Worm (Caenorhabditis elegans) whole organism, early embryonic: Measurements from ENCODE around the gene ten-1.

ENCODE experiments used
- F13C5.2 ChIP-seq: sonication (generic microtip); optimal IDR thresholded peaks from 2 replicates; lab custom pipeline; 2017; ENCODE audit warnings: mild to moderate bottlenecking, missing genetic modification characterization, inconsistent platforms, missing compliant biosample characterization
- aly-1 ChIP-seq: sonication (generic microtip); optimal IDR thresholded peaks from 2 replicates; lab custom pipeline; 2016; ENCODE audit warnings: missing genetic modification characterization, missing compliant biosample characterization
- ama-1 ChIP-seq: fragments of 150-350 bp; optimal IDR thresholded peaks from 2 replicates; lab custom pipeline; 2014
- ceh-13 ChIP-seq: fragments of 200-800 bp; sonication (Bioruptor generic); optimal IDR thresholded peaks from 2 replicates; lab custom pipeline; 2018; ENCODE audit warnings: mild to moderate bottlenecking, missing genetic modification characterization, missing compliant biosample characterization
- ceh-36 ChIP-seq: sonication (generic microtip); optimal IDR thresholded peaks from 2 replicates; lab custom pipeline; 2016; ENCODE audit warnings: missing genetic modification characterization, inconsistent platforms, missing compliant biosample characterization
- ets-7 ChIP-seq: sonication (generic microtip); optimal IDR thresholded peaks from 2 replicates; lab custom pipeline; 2016; ENCODE audit warnings: missing genotype, missing genetic modification characterization, missing compliant biosample characterization
- flt-1 ChIP-seq: fragments of 200-800 bp; sonication (Bioruptor generic); IDR thresholded peaks from 2 replicates; pipeline ENCODE4 v1.3.6; 2022; ENCODE audit warnings: missing genetic modification characterization, missing compliant biosample characterization
- hmbx-1 ChIP-seq: sonication (generic microtip); optimal IDR thresholded peaks from 2 replicates; lab custom pipeline; 2016; ENCODE audit warnings: mild to moderate bottlenecking, missing genetic modification characterization, missing compliant biosample characterization
- hnd-1 ChIP-seq: sonication (generic microtip); optimal IDR thresholded peaks from 2 replicates; lab custom pipeline; 2016; ENCODE audit warnings: missing genetic modification characterization, missing compliant biosample characterization
- tra-4 ChIP-seq: sonication (generic microtip); optimal IDR thresholded peaks from 2 replicates; lab custom pipeline; 2017; ENCODE audit warnings: missing genetic modification characterization, missing compliant biosample characterization

DNA sequence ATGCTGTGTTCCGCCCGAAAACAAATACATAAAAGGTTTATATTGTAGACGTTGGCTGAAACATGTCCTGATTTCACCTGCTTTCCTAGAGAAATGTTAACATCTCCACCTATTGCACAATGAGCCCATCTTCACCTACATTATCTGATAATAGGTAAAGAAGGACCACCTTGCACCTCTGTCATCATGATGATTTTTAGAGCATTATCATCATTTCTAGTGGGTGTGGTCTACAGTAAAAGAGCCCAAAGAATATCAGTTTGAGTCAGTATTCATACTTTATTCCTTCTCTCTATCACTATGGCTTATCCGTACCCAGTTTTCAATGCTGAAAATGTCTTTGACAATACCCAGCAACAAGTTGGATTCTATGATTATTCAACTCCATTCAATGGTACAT is 63.5 kb downstream of the ten-1 start, which contains the start of gene med-2:
- no peak for TF ChIP-seq F13C5.2 (tag; lab: Kevin White, UChicago)
- TF ChIP-seq ama-1 (lab: Kevin White, UChicago) = no peak
- no peak for TF ChIP-seq ets-7
- no peak for TF ChIP-seq hmbx-1
- no peak for TF ChIP-seq flt-1 (GFP tag; lab: Robert Waterston, UW)
- no peak for TF ChIP-seq ceh-36
- no peak for TF ChIP-seq hnd-1 (tag; lab: Kevin White, UChicago)
- TF ChIP-seq aly-1 (tag; lab: Kevin White, UChicago) = no peak
- TF ChIP-seq ceh-13 (GFP tag; lab: Kevin White, UChicago) = no peak
- TF ChIP-seq tra-4 (tag; lab: Kevin White, UChicago) = no peak
